Worm (Caenorhabditis elegans) whole organism, L2 larva: Measurements from ENCODE around the gene lec-8.

Source experiments
- alr-1 ChIP-seq: fragments of 150-350 bp; optimal IDR thresholded peaks from 2 replicates; lab custom pipeline; 2014; ENCODE audit warnings: missing biosample characterization, missing genetic modification characterization
- aly-2 ChIP-seq: fragments of 150-350 bp; optimal IDR thresholded peaks from 2 replicates; lab custom pipeline; 2014; ENCODE audit warnings: missing biosample characterization, missing genetic modification characterization
- ama-1 ChIP-seq: fragments of 150-350 bp; optimal IDR thresholded peaks from 2 replicates; lab custom pipeline; 2018; ENCODE audit warnings: inconsistent platforms
- blmp-1 ChIP-seq: sonication (generic microtip); optimal IDR thresholded peaks from 2 replicates; lab custom pipeline; 2017; ENCODE audit warnings: missing genetic modification characterization, mild to moderate bottlenecking, missing compliant biosample characterization, antibody characterized with exemption, moderate library complexity; ENCODE audit not compliant: insufficient read depth
- ceh-16 ChIP-seq: fragments of 150-350 bp; optimal IDR thresholded peaks from 2 replicates; lab custom pipeline; 2014; ENCODE audit warnings: missing biosample characterization, missing genetic modification characterization
- crh-2 ChIP-seq: sonication (generic microtip); optimal IDR thresholded peaks from 2 replicates; lab custom pipeline; 2017; ENCODE audit warnings: missing biosample characterization, missing genetic modification characterization
- elt-1 ChIP-seq: fragments of 150-350 bp; optimal IDR thresholded peaks from 2 replicates; lab custom pipeline; 2014; ENCODE audit warnings: missing biosample characterization, missing genetic modification characterization
- elt-3 ChIP-seq: sonication (generic microtip); optimal IDR thresholded peaks from 2 replicates; lab custom pipeline; 2017; ENCODE audit warnings: missing biosample characterization, missing genetic modification characterization
- fos-1 ChIP-seq: fragments of 150-350 bp; optimal IDR thresholded peaks from 2 replicates; lab custom pipeline; 2014; ENCODE audit warnings: missing biosample characterization, missing genetic modification characterization
- gmeb-1 ChIP-seq: fragments of 150-350 bp; optimal IDR thresholded peaks from 2 replicates; lab custom pipeline; 2014; ENCODE audit warnings: missing biosample characterization, missing genetic modification characterization
- lin-11 ChIP-seq: fragments of 150-350 bp; sonication (generic microtip); optimal IDR thresholded peaks from 2 replicates; lab custom pipeline; 2014; ENCODE audit warnings: missing biosample characterization, missing genetic modification characterization, inconsistent platforms, mixed read lengths
- lin-13 ChIP-seq: fragments of 150-350 bp; optimal IDR thresholded peaks from 2 replicates; lab custom pipeline; 2014; ENCODE audit warnings: missing biosample characterization, missing genetic modification reagents, missing genetic modification characterization
- lin-39 ChIP-seq: fragments of 150-350 bp; optimal IDR thresholded peaks from 2 replicates; lab custom pipeline; 2014; ENCODE audit warnings: missing biosample characterization, missing genetic modification reagents, missing genetic modification characterization
- mab-5 ChIP-seq: fragments of 150-350 bp; optimal IDR thresholded peaks from 2 replicates; lab custom pipeline; 2014; ENCODE audit warnings: missing biosample characterization, missing genetic modification characterization
- mbf-1 ChIP-seq: sonication (generic microtip); optimal IDR thresholded peaks from 2 replicates; lab custom pipeline; 2017; ENCODE audit warnings: missing biosample characterization, missing genetic modification characterization
- mdl-1 ChIP-seq, 2 experiments: fragments of 150-350 bp in 1 of 2; sonication (generic microtip) in 1 of 2; optimal IDR thresholded peaks; 2 replicates each; lab custom pipeline; 2017; ENCODE audit warnings: missing biosample characterization in 2 of 2, missing genetic modification characterization in 2 of 2
- nhr-11 ChIP-seq: fragments of 150-350 bp; optimal IDR thresholded peaks from 2 replicates; lab custom pipeline; 2014; ENCODE audit warnings: missing biosample characterization, missing genetic modification characterization
- nhr-129 ChIP-seq: fragments of 150-350 bp; optimal IDR thresholded peaks from 2 replicates; lab custom pipeline; 2014; ENCODE audit warnings: missing biosample characterization, missing genetic modification characterization
- nhr-21 ChIP-seq: fragments of 150-350 bp; optimal IDR thresholded peaks from 2 replicates; lab custom pipeline; 2014; ENCODE audit warnings: missing biosample characterization, missing genetic modification characterization
- nhr-237 ChIP-seq: fragments of 150-350 bp; optimal IDR thresholded peaks from 2 replicates; lab custom pipeline; 2014; ENCODE audit warnings: missing biosample characterization, missing genetic modification characterization
- nhr-25 ChIP-seq: fragments of 150-350 bp; sonication (generic microtip); optimal IDR thresholded peaks from 3 replicates; lab custom pipeline; 2014; ENCODE audit warnings: missing biosample characterization, missing genetic modification characterization
- nhr-77 ChIP-seq: fragments of 150-350 bp; optimal IDR thresholded peaks from 2 replicates; lab custom pipeline; 2014; ENCODE audit warnings: missing biosample characterization, missing genetic modification characterization
- sem-4 ChIP-seq: fragments of 150-350 bp; optimal IDR thresholded peaks from 2 replicates; lab custom pipeline; 2014; ENCODE audit warnings: missing biosample characterization, missing genetic modification reagents, missing genetic modification characterization
- skn-1 ChIP-seq: sonication (generic microtip); optimal IDR thresholded peaks from 2 replicates; lab custom pipeline; 2017; ENCODE audit warnings: missing biosample characterization, missing genetic modification characterization
- sma-3 ChIP-seq: sonication (generic microtip); optimal IDR thresholded peaks from 2 replicates; lab custom pipeline; 2016; ENCODE audit warnings: missing genetic modification reagents, missing genetic modification characterization, missing compliant biosample characterization
- sma-9 ChIP-seq, 2 experiments: fragments of 150-350 bp in 1 of 2; sonication (generic microtip) in 1 of 2; optimal IDR thresholded peaks; 2 replicates each; lab custom pipeline; 2014 to 2016; ENCODE audit warnings: missing genetic modification characterization in 2 of 2, mild to moderate bottlenecking in 1 of 2, missing biosample characterization in 1 of 2, missing compliant biosample characterization in 1 of 2, missing genetic modification reagents in 1 of 2, moderate library complexity in 1 of 2
- snpc-4 ChIP-seq: fragments of 150-350 bp; optimal IDR thresholded peaks from 2 replicates; lab custom pipeline; 2014; ENCODE audit warnings: missing biosample characterization, missing genetic modification characterization
- unc-62 ChIP-seq: fragments of 150-350 bp; optimal IDR thresholded peaks from 2 replicates; lab custom pipeline; 2014; ENCODE audit warnings: missing biosample characterization, missing genetic modification reagents, missing genetic modification characterization
- ztf-1 ChIP-seq: fragments of 200-800 bp; sonication (Bioruptor generic); conservative IDR thresholded peaks from 2 replicates; pipeline ENCODE4 v1.3.6; 2022; ENCODE audit warnings: missing genetic modification characterization, missing compliant biosample characterization
- ztf-4 ChIP-seq: fragments of 150-350 bp; optimal IDR thresholded peaks from 2 replicates; lab custom pipeline; 2014; ENCODE audit warnings: missing biosample characterization, missing genetic modification characterization

lec-8 gene

DNA sequence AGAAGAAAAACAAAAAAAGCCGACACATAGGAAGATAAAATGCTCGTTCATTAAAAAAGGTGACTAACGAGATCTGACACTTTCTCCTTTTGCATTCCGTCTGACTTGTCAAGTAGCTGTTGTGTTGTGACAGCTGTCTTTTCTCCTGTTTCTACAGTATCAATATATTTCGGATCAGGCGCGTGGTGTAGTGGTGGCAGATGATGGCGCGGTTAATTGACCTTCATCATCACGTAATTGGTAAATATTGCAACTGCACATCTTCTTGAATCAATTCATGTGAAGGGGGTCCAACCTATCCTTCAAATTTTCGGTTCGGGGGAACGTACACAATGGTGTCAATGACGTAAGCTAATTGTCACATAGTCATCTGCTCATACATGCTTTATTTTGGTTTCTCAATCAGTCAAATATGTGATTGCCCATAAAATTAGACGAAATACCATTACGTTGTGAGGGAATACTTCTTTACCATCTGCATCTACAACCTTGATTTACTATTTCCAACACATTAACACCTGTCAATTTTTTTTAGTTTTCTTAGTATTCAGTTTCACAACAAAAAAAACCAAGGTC lies 2.1 kb upstream of the lec-8 start:
- no peak for TF ChIP-seq lin-39 (tag; lab: Kevin White, UChicago)
- TF ChIP-seq snpc-4 (tag; lab: Kevin White, UChicago), result no peak
- TF ChIP-seq nhr-21 (tag; lab: Kevin White, UChicago), result no peak
- no peak for TF ChIP-seq nhr-25 (tag; lab: Kevin White, UChicago)
- TF ChIP-seq mbf-1 (tag; lab: Kevin White, UChicago), result no peak
- no peak for TF ChIP-seq skn-1 (tag; lab: Kevin White, UChicago)
- TF ChIP-seq nhr-237 (tag; lab: Kevin White, UChicago), result no peak
- TF ChIP-seq aly-2 (tag; lab: Kevin White, UChicago), result no peak
- TF ChIP-seq lin-11 (tag; lab: Kevin White, UChicago), result no peak
- no peak for TF ChIP-seq sem-4 (tag; lab: Kevin White, UChicago)
- TF ChIP-seq ztf-4 (tag; lab: Kevin White, UChicago), result no peak
- TF ChIP-seq ztf-1, result no peak
- TF ChIP-seq elt-3, result no peak
- TF ChIP-seq crh-2 (tag; lab: Kevin White, UChicago), result no peak
- no peak for TF ChIP-seq alr-1 (tag; lab: Kevin White, UChicago)

DNA sequence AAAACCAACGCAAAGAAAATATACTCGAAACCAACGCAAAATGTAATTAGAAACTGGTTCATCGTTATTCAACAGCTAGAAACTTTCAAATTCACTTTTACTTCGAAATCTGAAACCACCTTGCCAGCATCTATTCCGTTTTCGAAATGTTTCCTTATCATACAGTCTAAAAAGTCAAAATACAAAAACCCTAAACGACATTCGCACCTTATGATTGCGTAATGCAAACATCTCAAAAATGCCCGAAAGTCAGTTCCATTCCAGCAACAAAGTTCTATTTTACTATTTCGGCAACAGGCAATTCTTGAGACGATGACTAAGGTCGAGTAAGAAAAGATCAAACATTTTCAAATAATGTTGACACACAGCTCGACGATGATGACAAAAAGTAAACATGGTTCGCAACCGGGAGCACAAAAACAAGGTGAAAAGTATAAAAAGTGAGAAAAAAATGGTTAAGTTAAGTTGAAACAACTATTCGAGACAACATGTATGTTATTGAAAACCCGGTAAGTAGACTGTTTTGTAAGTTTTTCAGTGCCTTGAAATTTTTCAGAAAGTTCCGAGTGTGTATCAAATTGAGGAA lies 1.5 kb downstream of the lec-8 start, which contains the start of gene lec-7:
Gene lec-7, plus strand, starts transcription at position 297 of the 586 bp plus-strand sequence.
- TF ChIP-seq nhr-129 (peak; percentile 20), nhr-11 (no peak), alr-1 (tag; lab: Kevin White, UChicago) (no peak), unc-62 (GFP tag; lab: Kevin White, UChicago) (no peak), fos-1 (tag; lab: Kevin White, UChicago) (peak; percentile 66)

DNA sequence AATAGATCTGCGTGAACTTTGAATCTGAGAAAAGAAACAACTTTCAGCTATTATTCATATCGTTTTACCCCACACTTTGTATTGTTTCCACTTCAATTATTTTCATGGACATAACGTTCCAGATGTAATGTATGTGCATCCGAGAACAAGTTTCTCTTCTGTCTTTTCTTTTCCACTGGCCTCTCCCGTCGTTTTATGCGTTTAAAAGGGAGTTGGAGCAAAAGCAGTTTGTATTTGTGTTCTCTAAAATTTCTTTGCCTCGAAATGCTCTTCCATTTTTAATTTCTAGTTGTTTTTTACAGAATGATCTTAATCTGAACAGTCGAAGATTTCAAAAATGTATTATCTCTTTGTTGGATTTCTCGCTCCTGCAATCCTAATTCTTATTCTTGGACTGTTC lies 6.2 kb downstream of the lec-8 start, which contains the start of gene R07B1.11:
Gene R07B1.11, plus strand, starts transcription at position 301 of the 400 bp plus-strand sequence.
- TF ChIP-seq nhr-11 (no peak), blmp-1 (no peak), nhr-77 (tag; lab: Kevin White, UChicago) (no peak), mab-5 (no peak), lin-13 (GFP tag; lab: Kevin White, UChicago) (no peak), nhr-237 (tag; lab: Kevin White, UChicago) (no peak)
- TF ChIP-seq, all 48 proteins: peak for 0

DNA sequence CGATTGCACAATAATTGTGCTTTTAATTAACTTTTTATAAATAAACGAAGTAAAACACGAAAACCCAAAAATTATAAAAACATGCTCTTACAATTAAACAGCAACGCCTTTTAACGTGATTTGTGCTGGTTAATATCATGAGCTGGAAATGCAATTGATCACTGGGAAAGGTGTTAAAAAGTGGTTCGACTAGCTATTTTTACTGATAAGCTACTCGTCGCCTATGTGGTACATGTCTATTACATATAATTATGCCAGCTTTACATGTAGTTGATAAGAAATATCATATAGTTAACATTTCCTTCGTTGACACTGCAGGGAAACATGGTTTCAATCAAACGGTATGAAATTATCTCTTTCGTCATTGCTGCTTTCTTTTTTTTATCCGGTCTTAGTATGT lies 7.7 kb downstream of the lec-8 start, which contains the start of gene scav-5:
Gene scav-5, plus strand, starts transcription at position 297 of the 400 bp plus-strand sequence.
- peak; percentile 66 for TF ChIP-seq skn-1 (tag; lab: Kevin White, UChicago)
- TF ChIP-seq lin-39 (tag; lab: Kevin White, UChicago), result no peak
- no peak for TF ChIP-seq ama-1
- TF ChIP-seq unc-62 (GFP tag; lab: Kevin White, UChicago), result no peak
- TF ChIP-seq fos-1 (tag; lab: Kevin White, UChicago), result peak; percentile 91
- no peak for TF ChIP-seq ztf-1
- peak; percentile 57 for TF ChIP-seq crh-2 (tag; lab: Kevin White, UChicago)
- TF ChIP-seq nhr-25 (tag; lab: Kevin White, UChicago), result no peak
- peak; percentile 13 for TF ChIP-seq sma-9 (GFP tag; optimal IDR thresholded peaks at IDR 0.05; lab: Kevin White, UChicago)
- TF ChIP-seq sma-9 (tag; optimal IDR thresholded peaks at IDR 0.05; lab: Kevin White, UChicago), result no peak
- peak; percentile 5 for TF ChIP-seq sma-3 (GFP tag; lab: Kevin White, UChicago)
- no peak for TF ChIP-seq elt-1 (tag; lab: Kevin White, UChicago)
- TF ChIP-seq gmeb-1 (tag; lab: Kevin White, UChicago), result peak; percentile 1

DNA sequence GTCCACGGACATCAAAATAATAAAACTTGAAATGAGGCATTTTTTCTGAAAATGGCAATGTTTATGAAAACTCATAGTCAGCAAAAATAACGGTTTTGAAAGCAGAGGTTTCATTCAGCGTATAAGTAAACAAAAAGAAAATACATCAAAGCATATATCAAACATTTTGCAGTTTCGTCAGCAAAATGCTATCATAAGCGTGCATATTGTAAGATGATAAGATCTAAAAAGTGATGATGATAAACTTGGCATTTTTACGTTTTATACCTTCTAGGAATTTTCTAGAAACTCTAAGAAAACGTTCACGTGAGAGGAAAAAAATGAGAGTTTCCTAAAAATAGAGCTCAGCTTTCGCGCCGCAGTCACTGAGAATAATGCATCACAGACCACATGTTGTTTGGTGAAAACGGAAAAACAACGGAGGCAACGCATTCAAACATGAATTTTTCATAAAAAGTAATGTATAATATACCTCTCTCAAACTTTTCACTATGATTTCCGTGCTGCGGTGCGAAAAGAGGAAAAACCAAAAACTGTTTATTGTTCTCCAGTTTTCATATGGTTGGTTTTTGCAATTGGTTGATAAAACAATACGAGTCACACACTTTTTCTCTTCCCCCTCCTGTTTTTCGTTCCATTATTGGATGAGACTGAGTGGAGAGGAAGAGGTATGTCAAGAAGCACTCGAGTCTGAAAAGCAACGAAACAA lies 12.7 kb downstream of the lec-8 start, which contains the start of the genes gst-36 and R07B1.5:
Gene gst-36, minus strand, starts transcription at position 45 of the 709 bp plus-strand sequence.
Gene R07B1.5, plus strand, starts transcription at position 665 of the 709 bp plus-strand sequence.
- TF ChIP-seq sma-9 (GFP tag; optimal IDR thresholded peaks at IDR 0.05; lab: Kevin White, UChicago), result no peak
- TF ChIP-seq sma-9 (tag; optimal IDR thresholded peaks at IDR 0.05; lab: Kevin White, UChicago), result no peak
- TF ChIP-seq skn-1 (tag; lab: Kevin White, UChicago), result peak; percentile 39
- no peak for TF ChIP-seq mdl-1 (tag; optimal IDR thresholded peaks at IDR 0.05; lab: Kevin White, UChicago)
- TF ChIP-seq ceh-16 (tag; lab: Kevin White, UChicago), result no peak
- TF ChIP-seq fos-1 (tag; lab: Kevin White, UChicago), result peak; percentile 64
- TF ChIP-seq crh-2 (tag; lab: Kevin White, UChicago), result peak; percentile 33
